Worm (Caenorhabditis elegans) whole organism, L2 larva: ENCODE measurements around the gene asg-2.

ENCODE experiments used
- C34F6.9 ChIP-seq: fragments of 150-350 bp; optimal IDR thresholded peaks from 2 replicates; lab custom pipeline; 2014; ENCODE audit warnings: missing biosample characterization, missing genetic modification characterization
- F13H6.1 ChIP-seq: sonication (generic microtip); optimal IDR thresholded peaks from 2 replicates; lab custom pipeline; 2016; ENCODE audit warnings: missing genetic modification characterization, missing compliant biosample characterization
- Y55F3AM.14 ChIP-seq: fragments of 200-800 bp; sonication (Bioruptor generic); optimal IDR thresholded peaks from 2 replicates; lab custom pipeline; 2018; ENCODE audit warnings: mild to moderate bottlenecking, missing genetic modification characterization, missing compliant biosample characterization
- ZK546.5 ChIP-seq: sonication (generic microtip); optimal IDR thresholded peaks from 2 replicates; lab custom pipeline; 2017; ENCODE audit warnings: missing biosample characterization, missing genetic modification characterization
- alr-1 ChIP-seq: fragments of 150-350 bp; optimal IDR thresholded peaks from 2 replicates; lab custom pipeline; 2014; ENCODE audit warnings: missing biosample characterization, missing genetic modification characterization
- aly-2 ChIP-seq: fragments of 150-350 bp; optimal IDR thresholded peaks from 2 replicates; lab custom pipeline; 2014; ENCODE audit warnings: missing biosample characterization, missing genetic modification characterization
- ama-1 ChIP-seq: fragments of 150-350 bp; optimal IDR thresholded peaks from 2 replicates; lab custom pipeline; 2018; ENCODE audit warnings: inconsistent platforms
- blmp-1 ChIP-seq: sonication (generic microtip); optimal IDR thresholded peaks from 2 replicates; lab custom pipeline; 2017; ENCODE audit warnings: missing genetic modification characterization, mild to moderate bottlenecking, missing compliant biosample characterization, antibody characterized with exemption, moderate library complexity; ENCODE audit not compliant: insufficient read depth
- ceh-16 ChIP-seq: fragments of 150-350 bp; optimal IDR thresholded peaks from 2 replicates; lab custom pipeline; 2014; ENCODE audit warnings: missing biosample characterization, missing genetic modification characterization
- ceh-82 ChIP-seq: fragments of 150-350 bp; optimal IDR thresholded peaks from 2 replicates; lab custom pipeline; 2014; ENCODE audit warnings: missing biosample characterization, missing genetic modification characterization
- crh-2 ChIP-seq: sonication (generic microtip); optimal IDR thresholded peaks from 2 replicates; lab custom pipeline; 2017; ENCODE audit warnings: missing biosample characterization, missing genetic modification characterization
- dmd-4 ChIP-seq: sonication (generic microtip); optimal IDR thresholded peaks from 2 replicates; lab custom pipeline; 2017; ENCODE audit warnings: missing biosample characterization, missing genetic modification characterization
- elt-1 ChIP-seq: fragments of 150-350 bp; optimal IDR thresholded peaks from 2 replicates; lab custom pipeline; 2014; ENCODE audit warnings: missing biosample characterization, missing genetic modification characterization
- elt-3 ChIP-seq: sonication (generic microtip); optimal IDR thresholded peaks from 2 replicates; lab custom pipeline; 2017; ENCODE audit warnings: missing biosample characterization, missing genetic modification characterization
- fos-1 ChIP-seq: fragments of 150-350 bp; optimal IDR thresholded peaks from 2 replicates; lab custom pipeline; 2014; ENCODE audit warnings: missing biosample characterization, missing genetic modification characterization
- lin-11 ChIP-seq: fragments of 150-350 bp; sonication (generic microtip); optimal IDR thresholded peaks from 2 replicates; lab custom pipeline; 2014; ENCODE audit warnings: missing biosample characterization, missing genetic modification characterization, inconsistent platforms, mixed read lengths
- lin-13 ChIP-seq: fragments of 150-350 bp; optimal IDR thresholded peaks from 2 replicates; lab custom pipeline; 2014; ENCODE audit warnings: missing biosample characterization, missing genetic modification reagents, missing genetic modification characterization
- lin-39 ChIP-seq: fragments of 150-350 bp; optimal IDR thresholded peaks from 2 replicates; lab custom pipeline; 2014; ENCODE audit warnings: missing biosample characterization, missing genetic modification reagents, missing genetic modification characterization
- lsy-2 ChIP-seq, 2 experiments: fragments of 150-350 bp in 1 of 2; sonication (generic microtip) in 1 of 2; optimal IDR thresholded peaks; 2 replicates each; lab custom pipeline; 2014 to 2017; ENCODE audit warnings: missing biosample characterization in 2 of 2, missing genetic modification characterization in 2 of 2
- mab-5 ChIP-seq: fragments of 150-350 bp; optimal IDR thresholded peaks from 2 replicates; lab custom pipeline; 2014; ENCODE audit warnings: missing biosample characterization, missing genetic modification characterization
- mbf-1 ChIP-seq: sonication (generic microtip); optimal IDR thresholded peaks from 2 replicates; lab custom pipeline; 2017; ENCODE audit warnings: missing biosample characterization, missing genetic modification characterization
- mdl-1 ChIP-seq, 2 experiments: fragments of 150-350 bp in 1 of 2; sonication (generic microtip) in 1 of 2; optimal IDR thresholded peaks; 2 replicates each; lab custom pipeline; 2017; ENCODE audit warnings: missing biosample characterization in 2 of 2, missing genetic modification characterization in 2 of 2
- nhr-10 ChIP-seq: sonication (generic microtip); optimal IDR thresholded peaks from 2 replicates; lab custom pipeline; 2017; ENCODE audit warnings: missing biosample characterization, missing genetic modification characterization
- nhr-11 ChIP-seq: fragments of 150-350 bp; optimal IDR thresholded peaks from 2 replicates; lab custom pipeline; 2014; ENCODE audit warnings: missing biosample characterization, missing genetic modification characterization
- nhr-12 ChIP-seq: fragments of 150-350 bp; optimal IDR thresholded peaks from 2 replicates; lab custom pipeline; 2014; ENCODE audit warnings: missing biosample characterization, missing genetic modification characterization
- nhr-129 ChIP-seq: fragments of 150-350 bp; optimal IDR thresholded peaks from 2 replicates; lab custom pipeline; 2014; ENCODE audit warnings: missing biosample characterization, missing genetic modification characterization
- nhr-21 ChIP-seq: fragments of 150-350 bp; optimal IDR thresholded peaks from 2 replicates; lab custom pipeline; 2014; ENCODE audit warnings: missing biosample characterization, missing genetic modification characterization
- nhr-23 ChIP-seq: fragments of 150-350 bp; optimal IDR thresholded peaks from 2 replicates; lab custom pipeline; 2014; ENCODE audit warnings: missing biosample characterization, missing genetic modification reagents, missing genetic modification characterization
- nhr-237 ChIP-seq: fragments of 150-350 bp; optimal IDR thresholded peaks from 2 replicates; lab custom pipeline; 2014; ENCODE audit warnings: missing biosample characterization, missing genetic modification characterization
- nhr-25 ChIP-seq: fragments of 150-350 bp; sonication (generic microtip); optimal IDR thresholded peaks from 3 replicates; lab custom pipeline; 2014; ENCODE audit warnings: missing biosample characterization, missing genetic modification characterization
- nhr-77 ChIP-seq: fragments of 150-350 bp; optimal IDR thresholded peaks from 2 replicates; lab custom pipeline; 2014; ENCODE audit warnings: missing biosample characterization, missing genetic modification characterization
- peb-1 ChIP-seq: fragments of 150-350 bp; optimal IDR thresholded peaks from 2 replicates; lab custom pipeline; 2014; ENCODE audit warnings: missing biosample characterization, missing genetic modification characterization
- sem-4 ChIP-seq: fragments of 150-350 bp; optimal IDR thresholded peaks from 2 replicates; lab custom pipeline; 2014; ENCODE audit warnings: missing biosample characterization, missing genetic modification reagents, missing genetic modification characterization
- skn-1 ChIP-seq: sonication (generic microtip); optimal IDR thresholded peaks from 2 replicates; lab custom pipeline; 2017; ENCODE audit warnings: missing biosample characterization, missing genetic modification characterization
- sma-3 ChIP-seq: sonication (generic microtip); optimal IDR thresholded peaks from 2 replicates; lab custom pipeline; 2016; ENCODE audit warnings: missing genetic modification reagents, missing genetic modification characterization, missing compliant biosample characterization
- sma-9 ChIP-seq, 2 experiments: fragments of 150-350 bp in 1 of 2; sonication (generic microtip) in 1 of 2; optimal IDR thresholded peaks; 2 replicates each; lab custom pipeline; 2014 to 2016; ENCODE audit warnings: missing genetic modification characterization in 2 of 2, mild to moderate bottlenecking in 1 of 2, missing biosample characterization in 1 of 2, missing compliant biosample characterization in 1 of 2, missing genetic modification reagents in 1 of 2, moderate library complexity in 1 of 2
- snpc-4 ChIP-seq: fragments of 150-350 bp; optimal IDR thresholded peaks from 2 replicates; lab custom pipeline; 2014; ENCODE audit warnings: missing biosample characterization, missing genetic modification characterization
- unc-39 ChIP-seq: fragments of 150-350 bp; optimal IDR thresholded peaks from 2 replicates; lab custom pipeline; 2014; ENCODE audit warnings: missing biosample characterization, missing genetic modification characterization
- unc-55 ChIP-seq: fragments of 150-350 bp; sonication (generic microtip); optimal IDR thresholded peaks from 3 replicates; lab custom pipeline; 2014; ENCODE audit warnings: missing biosample characterization, missing genetic modification reagents, missing genetic modification characterization
- unc-62 ChIP-seq: fragments of 150-350 bp; optimal IDR thresholded peaks from 2 replicates; lab custom pipeline; 2014; ENCODE audit warnings: missing biosample characterization, missing genetic modification reagents, missing genetic modification characterization
- zag-1 ChIP-seq: fragments of 150-350 bp; optimal IDR thresholded peaks from 2 replicates; lab custom pipeline; 2014; ENCODE audit warnings: missing biosample characterization, missing genetic modification characterization
- ztf-1 ChIP-seq: fragments of 200-800 bp; sonication (Bioruptor generic); conservative IDR thresholded peaks from 2 replicates; pipeline ENCODE4 v1.3.6; 2022; ENCODE audit warnings: missing genetic modification characterization, missing compliant biosample characterization
- ztf-11 ChIP-seq: sonication (generic microtip); optimal IDR thresholded peaks from 2 replicates; lab custom pipeline; 2017; ENCODE audit warnings: missing biosample characterization, missing genetic modification characterization
- ztf-4 ChIP-seq: fragments of 150-350 bp; optimal IDR thresholded peaks from 2 replicates; lab custom pipeline; 2014; ENCODE audit warnings: missing biosample characterization, missing genetic modification characterization

Gene asg-2

ce11 chrX:6805427-6805826, 35.6 kb upstream of the asg-2 start:
- TF ChIP-seq unc-55 (GFP tag; lab: Kevin White, UChicago) = peak; percentile 36
- no peak for TF ChIP-seq skn-1
- TF ChIP-seq blmp-1 (tag; lab: Kevin White, UChicago) = no peak
- TF ChIP-seq nhr-237 (tag; lab: Kevin White, UChicago) = no peak
- peak; percentile 22 for TF ChIP-seq mab-5
- TF ChIP-seq C34F6.9 (tag; lab: Kevin White, UChicago) = peak; percentile 8
- TF ChIP-seq lsy-2 (tag; optimal IDR thresholded peaks at IDR 0.05; lab: Kevin White, UChicago) = peak in 1 of 2 experiments; percentile 8

ce11 chrX:6806463-6806862, 34.6 kb upstream of the asg-2 start, which contains the start of gene atg-2:
atg-2 (plus strand) TSS chrX:6806763.
- no peak for TF ChIP-seq lin-39 (tag; lab: Kevin White, UChicago)
- TF ChIP-seq mbf-1 (tag; lab: Kevin White, UChicago) = no peak
- no peak for TF ChIP-seq crh-2 (tag; lab: Kevin White, UChicago)
- no peak for TF ChIP-seq blmp-1 (tag; lab: Kevin White, UChicago)
- TF ChIP-seq ceh-16 (tag; lab: Kevin White, UChicago) = no peak
- TF ChIP-seq ztf-1 (GFP tag; lab: Robert Waterston, UW) = no peak
- no peak for TF ChIP-seq dmd-4 (tag; lab: Kevin White, UChicago)
- TF ChIP-seq elt-3 (tag; lab: Kevin White, UChicago) = no peak
- TF ChIP-seq lin-11 = no peak
- TF ChIP-seq sem-4 (tag; lab: Kevin White, UChicago) = no peak
- no peak for TF ChIP-seq sma-9 (GFP tag; optimal IDR thresholded peaks at IDR 0.05; lab: Kevin White, UChicago)
- TF ChIP-seq sma-9 (tag; optimal IDR thresholded peaks at IDR 0.05; lab: Kevin White, UChicago) = no peak
- TF ChIP-seq peb-1 (tag; lab: Kevin White, UChicago) = no peak
- TF ChIP-seq unc-55 (GFP tag; lab: Kevin White, UChicago) = no peak
- no peak for TF ChIP-seq elt-1
- TF ChIP-seq snpc-4 (tag; lab: Kevin White, UChicago) = no peak
- TF ChIP-seq nhr-129 (tag; lab: Kevin White, UChicago) = no peak
- no peak for TF ChIP-seq zag-1 (tag; lab: Kevin White, UChicago)
- TF ChIP-seq, all 48 proteins: peak for 0

- TF ChIP-seq unc-55 (GFP tag; lab: Kevin White, UChicago) (peak; percentile 13), nhr-129 (tag; lab: Kevin White, UChicago) (peak; percentile 66), ama-1 (lab: Kevin White, UChicago) (no peak), sma-9 (GFP tag; optimal IDR thresholded peaks at IDR 0.05; lab: Kevin White, UChicago) (peak; percentile 42), sma-9 (tag; optimal IDR thresholded peaks at IDR 0.05; lab: Kevin White, UChicago) (no peak), sma-3 (peak; percentile 10), lin-13 (GFP tag; lab: Kevin White, UChicago) (no peak)
These were observed 33.8 kb upstream of the asg-2 start for ce11 chrX:6807137-6807861.

- TF ChIP-seq nhr-25 (peak; percentile 23), unc-62 (GFP tag; lab: Kevin White, UChicago) (no peak), lin-39 (tag; lab: Kevin White, UChicago) (no peak), sma-3 (no peak), sma-9 (GFP tag; optimal IDR thresholded peaks at IDR 0.05; lab: Kevin White, UChicago) (no peak), sma-9 (tag; optimal IDR thresholded peaks at IDR 0.05; lab: Kevin White, UChicago) (no peak), ZK546.5 (tag; lab: Kevin White, UChicago) (no peak), mbf-1 (tag; lab: Kevin White, UChicago) (no peak), ama-1 (lab: Kevin White, UChicago) (no peak), nhr-23 (tag; lab: Kevin White, UChicago) (no peak), C34F6.9 (tag; lab: Kevin White, UChicago) (peak; percentile 57), nhr-77 (tag; lab: Kevin White, UChicago) (no peak), nhr-129 (tag; lab: Kevin White, UChicago) (no peak), mdl-1 (tag; optimal IDR thresholded peaks at IDR 0.05; lab: Kevin White, UChicago) (no peak), nhr-10 (tag; lab: Kevin White, UChicago) (no peak), ztf-11 (tag; lab: Kevin White, UChicago) (no peak), alr-1 (tag; lab: Kevin White, UChicago) (no peak), ztf-4 (tag; lab: Kevin White, UChicago) (no peak), lsy-2 (tag; optimal IDR thresholded peaks at IDR 0.05; lab: Kevin White, UChicago) (no peak), blmp-1 (tag; lab: Kevin White, UChicago) (peak; percentile 82), crh-2 (tag; lab: Kevin White, UChicago) (no peak), ceh-16 (tag; lab: Kevin White, UChicago) (no peak), nhr-11 (tag; lab: Kevin White, UChicago) (no peak), aly-2 (tag; lab: Kevin White, UChicago) (no peak), nhr-21 (tag; lab: Kevin White, UChicago) (no peak), F13H6.1 (tag; lab: Kevin White, UChicago) (no peak), fos-1 (no peak), nhr-12 (tag; lab: Kevin White, UChicago) (no peak), elt-1 (no peak), nhr-237 (tag; lab: Kevin White, UChicago) (no peak), ceh-82 (tag; lab: Kevin White, UChicago) (no peak), unc-55 (GFP tag; lab: Kevin White, UChicago) (peak; percentile 26), Y55F3AM.14 (peak; percentile 26), unc-39 (tag; lab: Kevin White, UChicago) (no peak)
These were observed 32.8 kb upstream of the asg-2 start for ce11 chrX:6808239-6808638.
